Fruit fly (Drosophila melanogaster) ovary, adult (tissue): ENCODE results near the gene CG13051.

ENCODE experiments used
- CG17801 ChIP-seq: fragments of 200-800 bp; optimal IDR thresholded peaks from 2 replicates; lab custom pipeline; 2019; ENCODE audit warnings: missing biosample characterization, mild to moderate bottlenecking, missing genetic modification characterization, moderate library complexity; ENCODE audit not compliant: partially characterized antibody

Gene CG13051

dm6 chr3L:16265000-16265399 is at the start of gene CG13051, which contains the start of gene CG13069:
CG13051 (minus strand) TSS chr3L:16265100.
CG13069 (plus strand) TSS chr3L:16265385.
- no peak for TF ChIP-seq CG17801 (GFP tag; lab: Kevin White, UChicago)

dm6 chr3L:16313985-16314384 is 49.1 kb upstream of the CG13051 start, which contains the start of gene CG13062:
CG13062 (plus strand) TSS chr3L:16314285.
- no peak for TF ChIP-seq CG17801 (GFP tag; lab: Kevin White, UChicago)

- TF ChIP-seq CG17801 (GFP tag; lab: Kevin White, UChicago) = no peak
Measured at dm6 chr3L:16309972-16310371, 45.1 kb upstream of the CG13051 start.

dm6 chr3L:16308380-16308779 is 43.5 kb upstream of the CG13051 start, which contains the start of gene CG13042:
CG13042 (minus strand) TSS chr3L:16308480.
- TF ChIP-seq CG17801 (GFP tag; lab: Kevin White, UChicago) = no peak

- TF ChIP-seq CG17801 (GFP tag; lab: Kevin White, UChicago) = no peak
Measured at dm6 chr3L:16305820-16306650, 41.1 kb upstream of the CG13051 start, which contains the start of the genes CG13043 and CG13063. CG13043 (minus strand) TSS chr3L:16305870. CG13063 (plus strand) TSS chr3L:16306600.

- TF ChIP-seq CG17801 (GFP tag; lab: Kevin White, UChicago) = no peak
Measured at dm6 chr3L:16303982-16304381, 39.1 kb upstream of the CG13051 start, which contains the start of gene CG43249. CG43249 (plus strand) TSS chr3L:16304282.

dm6 chr3L:16303078-16303477 is 38.2 kb upstream of the CG13051 start, which contains the start of gene CG13044:
CG13044 (minus strand) TSS chr3L:16303178.
- no peak for TF ChIP-seq CG17801 (GFP tag; lab: Kevin White, UChicago)

dm6 chr3L:16301153-16301552 is 36.3 kb upstream of the CG13051 start, which contains the start of gene CG4982:
CG4982 (plus strand) TSS chr3L:16301453.
- TF ChIP-seq CG17801 (GFP tag; lab: Kevin White, UChicago) = no peak

dm6 chr3L:16295447-16295846 is 30.5 kb upstream of the CG13051 start, which contains the start of gene CG4962:
CG4962 (minus strand) TSS chr3L:16295547.
- no peak for TF ChIP-seq CG17801 (GFP tag; lab: Kevin White, UChicago)

- no peak for TF ChIP-seq CG17801 (GFP tag; lab: Kevin White, UChicago)
Measured at dm6 chr3L:16291678-16292077, 26.8 kb upstream of the CG13051 start.

dm6 chr3L:16290850-16291249 is 25.9 kb upstream of the CG13051 start, which contains the start of gene CG13045:
CG13045 (minus strand) TSS chr3L:16290950.
- no peak for TF ChIP-seq CG17801 (GFP tag; lab: Kevin White, UChicago)

- TF ChIP-seq CG17801 (GFP tag; lab: Kevin White, UChicago) = no peak
Measured at dm6 chr3L:16289067-16289466, 24.2 kb upstream of the CG13051 start.

dm6 chr3L:16288322-16288721 is 23.4 kb upstream of the CG13051 start, which contains the start of gene CG13046:
CG13046 (minus strand) TSS chr3L:16288422.
- no peak for TF ChIP-seq CG17801 (GFP tag; lab: Kevin White, UChicago)

- TF ChIP-seq CG17801 (GFP tag; lab: Kevin White, UChicago) = no peak
Measured at dm6 chr3L:16286258-16286657, 21.4 kb upstream of the CG13051 start.

- no peak for TF ChIP-seq CG17801 (GFP tag; lab: Kevin White, UChicago)
Measured at dm6 chr3L:16285346-16285911, 20.5 kb upstream of the CG13051 start, which contains the start of gene CG13047. CG13047 (minus strand) TSS chr3L:16285396.
